Worm (Caenorhabditis elegans): Measurements from ENCODE around the gene pepm-1.

Gene pepm-1

ce11 chrV:14366487-14366962, 37.6 kb downstream of the pepm-1 start:
- TF ChIP-seq unc-62 (GFP tag; optimal IDR thresholded peaks at IDR 0.05) (no peak), dox-1 (GFP tag; IDR thresholded peaks at IDR 0.05) (0 out of 2 replicates have a peak, but pooled peaks have one; percentile 39), mcd-1 (GFP tag; IDR thresholded peaks at IDR 0.05) (peak; percentile 60), lin-26 (GFP tag; IDR thresholded peaks at IDR 0.05) (peak; percentile 51; the same call in 1 of the 2 replicates), nhr-27 (tag; optimal IDR thresholded peaks at IDR 0.05) (no peak), F57C9.4 (tag; optimal IDR thresholded peaks at IDR 0.05) (no peak), T26A5.8 (tag; optimal IDR thresholded peaks at IDR 0.05) (no peak), lin-35 (GFP tag; optimal IDR thresholded peaks at IDR 0.05) (peak in 1 of 3 experiments; percentile 25), hmg-20 (GFP tag; IDR thresholded peaks at IDR 0.05) (0 out of 2 replicates have a peak, but pooled peaks have one; percentile 34), let-607 (tag; optimal IDR thresholded peaks at IDR 0.05) (no peak), cebp-1 (GFP tag; IDR thresholded peaks at IDR 0.05) (no peak), cebp-1 (tag; optimal IDR thresholded peaks at IDR 0.05) (peak; percentile 57), gei-17 (GFP tag; optimal IDR thresholded peaks at IDR 0.05) (peak; percentile 40), Y56A3A.18 (GFP tag; IDR thresholded peaks at IDR 0.05) (no peak), rpc-1 (optimal IDR thresholded peaks at IDR 0.05) (no peak), rpc-1 (tag; optimal IDR thresholded peaks at IDR 0.05) (no peak), lsl-1 (GFP tag; optimal IDR thresholded peaks at IDR 0.05) (no peak), zfh-2 (GFP tag; conservative IDR thresholded peaks at IDR 0.05) (peak; percentile 99), nhr-90 (tag; optimal IDR thresholded peaks at IDR 0.05) (peak; percentile 5), lin-40 (tag; optimal IDR thresholded peaks at IDR 0.05) (peak; percentile 66), chd-7 (tag; optimal IDR thresholded peaks at IDR 0.05) (peak; percentile 41), ceh-40 (GFP tag; IDR thresholded peaks at IDR 0.05) (no peak), pbrm-1 (GFP tag; IDR thresholded peaks at IDR 0.05) (0 out of 2 replicates have a peak, but pooled peaks have one; percentile 40), ztf-18 (tag; optimal IDR thresholded peaks at IDR 0.05) (peak; percentile 36), Y79H2A.3 (GFP tag; conservative IDR thresholded peaks at IDR 0.05) (no peak), tbp1 (GFP tag; optimal IDR thresholded peaks at IDR 0.05) (peak; percentile 34), snpc-4 (GFP tag; optimal IDR thresholded peaks at IDR 0.05) (no peak), snpc-4 (tag; optimal IDR thresholded peaks at IDR 0.05) (peak in 2 of 4 experiments; percentile 55 to 58), F52B5.7 (tag; optimal IDR thresholded peaks at IDR 0.05) (peak; percentile 31), ztf-22 (GFP tag; optimal IDR thresholded peaks at IDR 0.05) (no peak), aptf-3 (GFP tag; IDR thresholded peaks at IDR 0.05) (no peak), K11D2.4 (GFP tag; IDR thresholded peaks at IDR 0.05) (peak; percentile 68), nfyb-1 (GFP tag; IDR thresholded peaks at IDR 0.05) (peak; percentile 39; the same call in 1 of the 2 replicates), sdz-38 (tag; optimal IDR thresholded peaks at IDR 0.05) (no peak), ceh-100 (GFP tag; IDR thresholded peaks at IDR 0.05) (no peak), K12H6.12 (tag; optimal IDR thresholded peaks at IDR 0.05) (peak; percentile 48), die-1 (tag; optimal IDR thresholded peaks at IDR 0.05) (peak; percentile 16), atf-7 (tag; optimal IDR thresholded peaks at IDR 0.05) (no peak), egrh-3 (GFP tag; IDR thresholded peaks at IDR 0.05) (peak; percentile 86), repo-1 (tag; optimal IDR thresholded peaks at IDR 0.05) (no peak), nhr-80 (tag; optimal IDR thresholded peaks at IDR 0.05) (peak; percentile 28)
